Fruit fly (Drosophila melanogaster): ENCODE measurements around the gene mRpS6.
A peak's percentile ranks its signal among the peaks of the same experiment; 100 is the strongest.

Gene mRpS6

dm6 chr3L:4412974-4413373, 48.6 kb downstream of the mRpS6 start (continued):
- TF ChIP-seq CG13424 (tag; optimal IDR thresholded peaks at IDR 0.05) (no peak), CG9609 (GFP tag; optimal IDR thresholded peaks at IDR 0.05) (peak; percentile 31), so (GFP tag; IDR thresholded peaks at IDR 0.05) (peak; percentile 51; the same call in 1 of the 3 replicates), cg (GFP tag; optimal IDR thresholded peaks at IDR 0.05) (no peak), CG7372 (GFP tag; IDR thresholded peaks at IDR 0.05) (peak; percentile 59; the same call in 1 of the 2 replicates), CG17912 (GFP tag; optimal IDR thresholded peaks at IDR 0.05) (no peak), Trl (optimal IDR thresholded peaks at IDR 0.05) (no peak), Trl (GFP tag; optimal IDR thresholded peaks at IDR 0.05) (no peak), jumu (GFP tag; optimal IDR thresholded peaks at IDR 0.05) (no peak), sd (tag; optimal IDR thresholded peaks at IDR 0.05) (peak; percentile 58), CG10654 (GFP tag; optimal IDR thresholded peaks at IDR 0.05) (no peak), C15 (GFP tag; IDR thresholded peaks at IDR 0.05) (0 out of 3 replicates have a peak, but pooled peaks have one; percentile 39), CG1647 (GFP tag; optimal IDR thresholded peaks at IDR 0.05) (no peak), CG32772 (GFP tag; IDR thresholded peaks at IDR 0.05) (no peak), toy (GFP tag; IDR thresholded peaks at IDR 0.05) (no peak), sens-2 (GFP tag; IDR thresholded peaks at IDR 0.05) (peak; percentile 49; the same call in 1 of the 2 replicates), CG33213 (GFP tag; optimal IDR thresholded peaks at IDR 0.05) (no peak), bab2 (GFP tag; optimal IDR thresholded peaks at IDR 0.05) (peak; percentile 12), CG15073 (GFP tag; optimal IDR thresholded peaks at IDR 0.05) (no peak), CG8388 (GFP tag; optimal IDR thresholded peaks at IDR 0.05) (peak; percentile 15), CG3065 (GFP tag; optimal IDR thresholded peaks at IDR 0.05) (no peak), CG11723 (GFP tag; optimal IDR thresholded peaks at IDR 0.05) (no peak), Poxn (GFP tag; IDR thresholded peaks at IDR 0.05) (no peak), BtbVII (GFP tag; optimal IDR thresholded peaks at IDR 0.05) (no peak), CG10979 (tag; optimal IDR thresholded peaks at IDR 0.05) (no peak), bigmax (GFP tag; optimal IDR thresholded peaks at IDR 0.05) (no peak), CG8089 (GFP tag; optimal IDR thresholded peaks at IDR 0.05) (peak; percentile 4), NK7.1 (GFP tag; optimal IDR thresholded peaks at IDR 0.05) (no peak), CG16813 (GFP tag; IDR thresholded peaks at IDR 0.05; ENCODE audit: partially characterized antibody) (no peak), CG1602 (GFP tag; optimal IDR thresholded peaks at IDR 0.05) (no peak), CG12391 (tag; optimal IDR thresholded peaks at IDR 0.05) (peak; percentile 27), ranshi (GFP tag; IDR thresholded peaks at IDR 0.05) (peak; percentile 55; the same call in 1 of the 2 replicates), CG8478 (optimal IDR thresholded peaks at IDR 0.05) (no peak), CG11456 (GFP tag; IDR thresholded peaks at IDR 0.05) (peak; percentile 75), tgo (GFP tag; IDR thresholded peaks at IDR 0.05) (peak; percentile 75; the same call in 2 of the 3 replicates), GATAe (GFP tag; conservative IDR thresholded peaks at IDR 0.05) (no peak), CG2678 (tag; optimal IDR thresholded peaks at IDR 0.05) (peak; percentile 39), usp (GFP tag; optimal IDR thresholded peaks at IDR 0.05) (no peak), CG18764 (GFP tag; optimal IDR thresholded peaks at IDR 0.05) (no peak), luna (GFP tag; optimal IDR thresholded peaks at IDR 0.05) (no peak), Hand (GFP tag; optimal IDR thresholded peaks at IDR 0.05) (no peak), Mad (GFP tag; optimal IDR thresholded peaks at IDR 0.05) (peak; percentile 10), CG5245 (GFP tag; optimal IDR thresholded peaks at IDR 0.05) (no peak), CG10267 (tag; optimal IDR thresholded peaks at IDR 0.05) (no peak), sima (GFP tag; optimal IDR thresholded peaks at IDR 0.05) (peak; percentile 26), Adf1 (GFP tag; IDR thresholded peaks at IDR 0.05) (no peak), onecut (GFP tag; IDR thresholded peaks at IDR 0.05) (no peak), Atf3 (GFP tag; optimal IDR thresholded peaks at IDR 0.05) (no peak), exex (tag; optimal IDR thresholded peaks at IDR 0.05) (no peak), CG7745 (tag; optimal IDR thresholded peaks at IDR 0.05) (no peak), tin (GFP tag; optimal IDR thresholded peaks at IDR 0.05) (peak; percentile 3), CG12942 (GFP tag; optimal IDR thresholded peaks at IDR 0.05) (no peak), slou (GFP tag; optimal IDR thresholded peaks at IDR 0.05) (peak; percentile 20)
